Worm (Caenorhabditis elegans) whole organism, L2 larva: ENCODE measurements around the gene mct-6.

Experiments used
- C34F6.9 ChIP-seq: fragments of 150-350 bp; optimal IDR thresholded peaks from 2 replicates; lab custom pipeline; 2014; ENCODE audit warnings: missing biosample characterization, missing genetic modification characterization
- F13H6.1 ChIP-seq: sonication (generic microtip); optimal IDR thresholded peaks from 2 replicates; lab custom pipeline; 2016; ENCODE audit warnings: missing genetic modification characterization, missing compliant biosample characterization
- R02D3.7 ChIP-seq: fragments of 150-350 bp; optimal IDR thresholded peaks from 2 replicates; lab custom pipeline; 2014; ENCODE audit warnings: missing biosample characterization, missing genetic modification characterization
- ZK546.5 ChIP-seq: sonication (generic microtip); optimal IDR thresholded peaks from 2 replicates; lab custom pipeline; 2017; ENCODE audit warnings: missing biosample characterization, missing genetic modification characterization
- ama-1 ChIP-seq: fragments of 150-350 bp; optimal IDR thresholded peaks from 2 replicates; lab custom pipeline; 2018; ENCODE audit warnings: inconsistent platforms
- ceh-16 ChIP-seq: fragments of 150-350 bp; optimal IDR thresholded peaks from 2 replicates; lab custom pipeline; 2014; ENCODE audit warnings: missing biosample characterization, missing genetic modification characterization
- crh-2 ChIP-seq: sonication (generic microtip); optimal IDR thresholded peaks from 2 replicates; lab custom pipeline; 2017; ENCODE audit warnings: missing biosample characterization, missing genetic modification characterization
- dmd-4 ChIP-seq: sonication (generic microtip); optimal IDR thresholded peaks from 2 replicates; lab custom pipeline; 2017; ENCODE audit warnings: missing biosample characterization, missing genetic modification characterization
- elt-1 ChIP-seq: fragments of 150-350 bp; optimal IDR thresholded peaks from 2 replicates; lab custom pipeline; 2014; ENCODE audit warnings: missing biosample characterization, missing genetic modification characterization
- elt-3 ChIP-seq: sonication (generic microtip); optimal IDR thresholded peaks from 2 replicates; lab custom pipeline; 2017; ENCODE audit warnings: missing biosample characterization, missing genetic modification characterization
- fos-1 ChIP-seq: fragments of 150-350 bp; optimal IDR thresholded peaks from 2 replicates; lab custom pipeline; 2014; ENCODE audit warnings: missing biosample characterization, missing genetic modification characterization
- gmeb-1 ChIP-seq: fragments of 150-350 bp; optimal IDR thresholded peaks from 2 replicates; lab custom pipeline; 2014; ENCODE audit warnings: missing biosample characterization, missing genetic modification characterization
- lin-39 ChIP-seq: fragments of 150-350 bp; optimal IDR thresholded peaks from 2 replicates; lab custom pipeline; 2014; ENCODE audit warnings: missing biosample characterization, missing genetic modification reagents, missing genetic modification characterization
- lsy-2 ChIP-seq, 2 experiments: fragments of 150-350 bp in 1 of 2; sonication (generic microtip) in 1 of 2; optimal IDR thresholded peaks; 2 replicates each; lab custom pipeline; 2014 to 2017; ENCODE audit warnings: missing biosample characterization in 2 of 2, missing genetic modification characterization in 2 of 2
- mab-5 ChIP-seq: fragments of 150-350 bp; optimal IDR thresholded peaks from 2 replicates; lab custom pipeline; 2014; ENCODE audit warnings: missing biosample characterization, missing genetic modification characterization
- mdl-1 ChIP-seq, 2 experiments: fragments of 150-350 bp in 1 of 2; sonication (generic microtip) in 1 of 2; optimal IDR thresholded peaks; 2 replicates each; lab custom pipeline; 2017; ENCODE audit warnings: missing biosample characterization in 2 of 2, missing genetic modification characterization in 2 of 2
- nhr-11 ChIP-seq: fragments of 150-350 bp; optimal IDR thresholded peaks from 2 replicates; lab custom pipeline; 2014; ENCODE audit warnings: missing biosample characterization, missing genetic modification characterization
- nhr-129 ChIP-seq: fragments of 150-350 bp; optimal IDR thresholded peaks from 2 replicates; lab custom pipeline; 2014; ENCODE audit warnings: missing biosample characterization, missing genetic modification characterization
- nhr-21 ChIP-seq: fragments of 150-350 bp; optimal IDR thresholded peaks from 2 replicates; lab custom pipeline; 2014; ENCODE audit warnings: missing biosample characterization, missing genetic modification characterization
- nhr-25 ChIP-seq: fragments of 150-350 bp; sonication (generic microtip); optimal IDR thresholded peaks from 3 replicates; lab custom pipeline; 2014; ENCODE audit warnings: missing biosample characterization, missing genetic modification characterization
- sem-4 ChIP-seq: fragments of 150-350 bp; optimal IDR thresholded peaks from 2 replicates; lab custom pipeline; 2014; ENCODE audit warnings: missing biosample characterization, missing genetic modification reagents, missing genetic modification characterization
- sma-3 ChIP-seq: sonication (generic microtip); optimal IDR thresholded peaks from 2 replicates; lab custom pipeline; 2016; ENCODE audit warnings: missing genetic modification reagents, missing genetic modification characterization, missing compliant biosample characterization
- sma-9 ChIP-seq, 2 experiments: fragments of 150-350 bp in 1 of 2; sonication (generic microtip) in 1 of 2; optimal IDR thresholded peaks; 2 replicates each; lab custom pipeline; 2014 to 2016; ENCODE audit warnings: missing genetic modification characterization in 2 of 2, mild to moderate bottlenecking in 1 of 2, missing biosample characterization in 1 of 2, missing compliant biosample characterization in 1 of 2, missing genetic modification reagents in 1 of 2, moderate library complexity in 1 of 2
- snpc-4 ChIP-seq: fragments of 150-350 bp; optimal IDR thresholded peaks from 2 replicates; lab custom pipeline; 2014; ENCODE audit warnings: missing biosample characterization, missing genetic modification characterization
- unc-39 ChIP-seq: fragments of 150-350 bp; optimal IDR thresholded peaks from 2 replicates; lab custom pipeline; 2014; ENCODE audit warnings: missing biosample characterization, missing genetic modification characterization
- unc-55 ChIP-seq: fragments of 150-350 bp; sonication (generic microtip); optimal IDR thresholded peaks from 3 replicates; lab custom pipeline; 2014; ENCODE audit warnings: missing biosample characterization, missing genetic modification reagents, missing genetic modification characterization
- unc-62 ChIP-seq: fragments of 150-350 bp; optimal IDR thresholded peaks from 2 replicates; lab custom pipeline; 2014; ENCODE audit warnings: missing biosample characterization, missing genetic modification reagents, missing genetic modification characterization
- ztf-4 ChIP-seq: fragments of 150-350 bp; optimal IDR thresholded peaks from 2 replicates; lab custom pipeline; 2014; ENCODE audit warnings: missing biosample characterization, missing genetic modification characterization

The mct-6 gene

ce11 chrX:16813606-16814330 is 43.5 kb upstream of the mct-6 start, which contains the start of gene cas-1:
Gene cas-1 (minus strand): TSS chrX:16813656.
- TF ChIP-seq unc-62 (GFP tag; lab: Kevin White, UChicago) (no peak), ztf-4 (tag; lab: Kevin White, UChicago) (no peak), nhr-11 (tag; lab: Kevin White, UChicago) (no peak), sem-4 (tag; lab: Kevin White, UChicago) (no peak), unc-55 (GFP tag; lab: Kevin White, UChicago) (peak; percentile 38), nhr-129 (tag; lab: Kevin White, UChicago) (peak; percentile 49), F13H6.1 (peak; percentile 14), dmd-4 (tag; lab: Kevin White, UChicago) (no peak), sma-3 (GFP tag; lab: Kevin White, UChicago) (peak; percentile 28), fos-1 (tag; lab: Kevin White, UChicago) (peak; percentile 64), nhr-21 (tag; lab: Kevin White, UChicago) (peak; percentile 16), elt-3 (tag; lab: Kevin White, UChicago) (no peak), gmeb-1 (tag; lab: Kevin White, UChicago) (no peak), R02D3.7 (tag; lab: Kevin White, UChicago) (no peak), ceh-16 (peak; percentile 40), elt-1 (tag; lab: Kevin White, UChicago) (no peak), sma-9 (GFP tag; optimal IDR thresholded peaks at IDR 0.05; lab: Kevin White, UChicago) (no peak), sma-9 (tag; optimal IDR thresholded peaks at IDR 0.05; lab: Kevin White, UChicago) (no peak), lsy-2 (tag; optimal IDR thresholded peaks at IDR 0.05; lab: Kevin White, UChicago) (peak in 1 of 2 experiments; percentile 20), nhr-25 (tag; lab: Kevin White, UChicago) (peak; percentile 3), ZK546.5 (no peak), snpc-4 (tag; lab: Kevin White, UChicago) (no peak), ama-1 (no peak), mdl-1 (tag; optimal IDR thresholded peaks at IDR 0.05; lab: Kevin White, UChicago) (no peak), unc-39 (tag; lab: Kevin White, UChicago) (no peak), C34F6.9 (tag; lab: Kevin White, UChicago) (peak; percentile 45)

- TF ChIP-seq sma-9 (GFP tag; optimal IDR thresholded peaks at IDR 0.05; lab: Kevin White, UChicago), result peak; percentile 61
- no peak for TF ChIP-seq sma-9 (tag; optimal IDR thresholded peaks at IDR 0.05; lab: Kevin White, UChicago)
- peak; percentile 32 for TF ChIP-seq crh-2 (tag; lab: Kevin White, UChicago)
- peak; percentile 38 for TF ChIP-seq fos-1 (tag; lab: Kevin White, UChicago)
- TF ChIP-seq mab-5 (tag; lab: Kevin White, UChicago), result no peak
- TF ChIP-seq F13H6.1, result peak; percentile 45
Measured at ce11 chrX:16813148-16813547, 42.9 kb upstream of the mct-6 start.

- no peak for TF ChIP-seq elt-3 (tag; lab: Kevin White, UChicago)
- peak; percentile 50 for TF ChIP-seq F13H6.1
- peak; percentile 12 for TF ChIP-seq sma-9 (GFP tag; optimal IDR thresholded peaks at IDR 0.05; lab: Kevin White, UChicago)
- TF ChIP-seq sma-9 (tag; optimal IDR thresholded peaks at IDR 0.05; lab: Kevin White, UChicago), result no peak
Measured at ce11 chrX:16811974-16812373, 41.7 kb upstream of the mct-6 start.

- TF ChIP-seq nhr-21 (tag; lab: Kevin White, UChicago), result no peak
- TF ChIP-seq lin-39 (tag; lab: Kevin White, UChicago), result no peak
- no peak for TF ChIP-seq fos-1 (tag; lab: Kevin White, UChicago)
- no peak for TF ChIP-seq unc-62 (GFP tag; lab: Kevin White, UChicago)
- TF ChIP-seq gmeb-1 (tag; lab: Kevin White, UChicago), result no peak
Measured at ce11 chrX:16809689-16810088, 39.4 kb upstream of the mct-6 start.

ce11 chrX:16808526-16808925 is 38.2 kb upstream of the mct-6 start:
- TF ChIP-seq unc-62 (GFP tag; lab: Kevin White, UChicago), result no peak

ce11 chrX:16807015-16807414 is 36.7 kb upstream of the mct-6 start, which contains the start of gene mec-4:
Gene mec-4 (minus strand): TSS chrX:16807115.
- TF ChIP-seq lin-39 (tag; lab: Kevin White, UChicago), result no peak
- no peak for TF ChIP-seq elt-3 (tag; lab: Kevin White, UChicago)
- peak; percentile 68 for TF ChIP-seq unc-55 (GFP tag; lab: Kevin White, UChicago)
